Fruit fly (Drosophila melanogaster) whole organism, embryonic: Measurements from ENCODE around the gene CG43389.

Source experiments
- CG11696 ChIP-seq: fragments of 200-800 bp; sonication (Bioruptor generic); IDR thresholded peaks from 2 replicates; pipeline ENCODE4 v1.3.6; 2022; ENCODE audit warnings: missing biosample characterization, missing genetic modification characterization
- Hr39 ChIP-seq: fragments of >200 bp; optimal IDR thresholded peaks from 2 replicates; lab custom pipeline; 2017

dm6 chr3L:3245189-3245588 lies 2.6 kb upstream of the CG43389 start:
- TF ChIP-seq Hr39 (no peak), CG11696 (GFP tag; lab: Robert Waterston, UW) (no peak)
